Worm (Caenorhabditis elegans): ENCODE measurements around the gene Y43F8B.28.

DNA sequence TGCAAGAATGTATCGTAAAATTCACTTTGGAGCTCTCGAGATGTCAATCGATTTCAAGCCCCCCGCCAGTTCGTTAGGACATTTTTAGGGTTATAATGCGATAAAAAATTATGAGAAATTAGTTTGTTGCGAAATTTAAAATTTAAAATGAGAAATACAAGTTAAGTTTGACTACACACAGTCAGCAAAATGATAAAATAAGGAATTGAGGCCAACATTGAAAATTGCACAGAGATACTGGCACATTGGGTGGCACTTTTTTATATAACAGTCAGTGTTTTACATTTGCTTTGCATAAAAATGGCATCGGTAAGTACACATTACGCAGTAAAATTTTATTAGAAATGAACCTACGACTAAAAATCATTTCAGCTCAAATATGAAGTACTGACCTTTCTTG is 17.0 kb upstream of the Y43F8B.28 start, which contains the start of gene Y43F8B.12:
- TF ChIP-seq sea-1 (GFP tag; conservative IDR thresholded peaks at IDR 0.05) (no peak), ama-1 (optimal IDR thresholded peaks at IDR 0.05) (no peak), tbx-37 (GFP tag; conservative IDR thresholded peaks at IDR 0.05) (no peak), hnd-1 (tag; optimal IDR thresholded peaks at IDR 0.05) (no peak), hmg-4 (GFP tag; optimal IDR thresholded peaks at IDR 0.05) (no peak), hmbx-1 (tag; optimal IDR thresholded peaks at IDR 0.05) (no peak), ceh-13 (GFP tag; optimal IDR thresholded peaks at IDR 0.05) (no peak), B0310.2 (tag; optimal IDR thresholded peaks at IDR 0.05) (no peak), F13C5.2 (tag; optimal IDR thresholded peaks at IDR 0.05) (no peak), ets-7 (tag; optimal IDR thresholded peaks at IDR 0.05) (no peak)

All from whole organism, early embryonic.